Fruit fly (Drosophila melanogaster) whole organism, embryonic: Measurements from ENCODE around the gene Or85a.

Source experiments
- CG10543 ChIP-seq: fragments of 200-800 bp; sonication (Bioruptor generic); optimal IDR thresholded peaks from 3 replicates; lab custom pipeline; 2017; ENCODE audit warnings: missing biosample characterization, mild to moderate bottlenecking, missing genetic modification characterization, moderate library complexity
- CG10979 ChIP-seq: fragments of 200-800 bp; sonication (Bioruptor generic); optimal IDR thresholded peaks from 2 replicates; lab custom pipeline; 2018; ENCODE audit warnings: missing biosample characterization, mild to moderate bottlenecking, missing genetic modification characterization, moderate library complexity
- CG12299 ChIP-seq: fragments of 200-800 bp; sonication (Bioruptor generic); optimal IDR thresholded peaks from 2 replicates; lab custom pipeline; 2018; ENCODE audit warnings: missing biosample characterization, mild to moderate bottlenecking, missing genetic modification characterization
- CG12744 ChIP-seq: fragments of 200-800 bp; sonication (Bioruptor generic); optimal IDR thresholded peaks from 2 replicates; lab custom pipeline; 2016; ENCODE audit warnings: missing biosample characterization, missing genetic modification characterization
- CG13296 ChIP-seq: fragments of 200-800 bp; sonication (Bioruptor generic); optimal IDR thresholded peaks from 3 replicates; lab custom pipeline; 2018; ENCODE audit warnings: missing biosample characterization, mild to moderate bottlenecking, missing genetic modification characterization
- CG13424 ChIP-seq: fragments of 200-800 bp; sonication (Bioruptor generic); optimal IDR thresholded peaks from 2 replicates; lab custom pipeline; 2019; ENCODE audit warnings: missing biosample characterization, mild to moderate bottlenecking, missing genetic modification characterization, moderate library complexity
- CG13775 ChIP-seq: fragments of 200-800 bp; sonication (Bioruptor generic); optimal IDR thresholded peaks from 3 replicates; lab custom pipeline; 2017; ENCODE audit warnings: missing biosample characterization, mild to moderate bottlenecking, missing genetic modification characterization
- CG14965 ChIP-seq: fragments of 200-800 bp; sonication (Bioruptor generic); optimal IDR thresholded peaks from 2 replicates; lab custom pipeline; 2016; ENCODE audit warnings: missing biosample characterization, missing genetic modification characterization, borderline replicate concordance
- CG15479 ChIP-seq: fragments of 200-800 bp; sonication (Bioruptor generic); optimal IDR thresholded peaks from 3 replicates; lab custom pipeline; 2019; ENCODE audit warnings: missing biosample characterization, mild to moderate bottlenecking, missing genetic modification characterization, moderate library complexity
- CG16815 ChIP-seq: fragments of 200-800 bp; sonication (Bioruptor generic); optimal IDR thresholded peaks from 3 replicates; lab custom pipeline; 2017; ENCODE audit warnings: missing biosample characterization, mild to moderate bottlenecking, missing genetic modification characterization
- CG17385 ChIP-seq: fragments of 200-800 bp; sonication (Bioruptor generic); optimal IDR thresholded peaks from 3 replicates; lab custom pipeline; 2018; ENCODE audit warnings: missing biosample characterization, mild to moderate bottlenecking, missing genetic modification characterization
- CG18619 ChIP-seq: fragments of 200-800 bp; sonication (Bioruptor generic); optimal IDR thresholded peaks from 3 replicates; lab custom pipeline; 2017; ENCODE audit warnings: missing biosample characterization, mild to moderate bottlenecking, missing genetic modification characterization
- CG2889 ChIP-seq: fragments of 200-800 bp; sonication (Bioruptor generic); IDR thresholded peaks from 3 replicates; pipeline ENCODE4 v1.3.6; 2022; ENCODE audit warnings: missing biosample characterization, missing genetic modification characterization
- CG32767 ChIP-seq: fragments of 200-800 bp; sonication (Bioruptor generic); IDR thresholded peaks from 2 replicates; pipeline ENCODE4 v1.3.6; 2022; ENCODE audit warnings: missing biosample characterization, missing genetic modification characterization
- CG3407 ChIP-seq: fragments of 200-800 bp; sonication (Bioruptor generic); optimal IDR thresholded peaks from 2 replicates; lab custom pipeline; 2018; ENCODE audit warnings: missing biosample characterization, mild to moderate bottlenecking, missing genetic modification characterization
- CG3726 ChIP-seq: fragments of 200-800 bp; sonication (Bioruptor generic); IDR thresholded peaks from 3 replicates; pipeline ENCODE4, ENCODE4 v1.3.6; 2022; ENCODE audit warnings: missing biosample characterization, missing genetic modification characterization
- CG4424 ChIP-seq: fragments of 200-800 bp; sonication (Bioruptor generic); optimal IDR thresholded peaks from 3 replicates; lab custom pipeline; 2016; ENCODE audit warnings: missing biosample characterization, missing genetic modification characterization
- CG6175 ChIP-seq: fragments of 200-800 bp; sonication (Bioruptor generic); IDR thresholded peaks from 3 replicates; pipeline ENCODE4 v1.3.6; 2022; ENCODE audit warnings: missing biosample characterization, missing genetic modification characterization
- CG6254 ChIP-seq: fragments of 200-800 bp; sonication (Bioruptor generic); optimal IDR thresholded peaks from 3 replicates; lab custom pipeline; 2017; ENCODE audit warnings: mild to moderate bottlenecking, missing biosample characterization, missing genetic modification reagents, missing genetic modification characterization
- CG6854 ChIP-seq: fragments of 200-800 bp; sonication (Bioruptor generic); optimal IDR thresholded peaks from 3 replicates; lab custom pipeline; 2017; ENCODE audit warnings: missing biosample characterization, mild to moderate bottlenecking, missing genetic modification characterization
- CG7928 ChIP-seq: fragments of 200-800 bp; sonication (Bioruptor generic); optimal IDR thresholded peaks from 2 replicates; lab custom pipeline; 2017; ENCODE audit warnings: missing biosample characterization, mild to moderate bottlenecking, missing genetic modification characterization
- CG7987 ChIP-seq: fragments of 200-800 bp; sonication (Bioruptor generic); optimal IDR thresholded peaks from 2 replicates; lab custom pipeline; 2018; ENCODE audit warnings: missing biosample characterization, mild to moderate bottlenecking, missing genetic modification characterization, moderate library complexity
- CG9437 ChIP-seq: fragments of 200-800 bp; sonication (Bioruptor generic); optimal IDR thresholded peaks from 2 replicates; lab custom pipeline; 2018; ENCODE audit warnings: missing biosample characterization, mild to moderate bottlenecking, missing genetic modification characterization
- Dll ChIP-seq: fragments of 200-800 bp; sonication (Bioruptor generic); IDR thresholded peaks from 4 replicates; pipeline ENCODE4 v1.3.6; 2022; ENCODE audit warnings: missing biosample characterization, missing genetic modification characterization; ENCODE audit not compliant: partially characterized antibody
- HLH54F ChIP-seq: fragments of 200-800 bp; sonication (Bioruptor generic); optimal IDR thresholded peaks from 3 replicates; lab custom pipeline; 2016; ENCODE audit warnings: missing biosample characterization, missing genetic modification characterization
- Hand ChIP-seq: fragments of 200-800 bp; sonication (Bioruptor generic); optimal IDR thresholded peaks from 2 replicates; lab custom pipeline; 2017; ENCODE audit warnings: mild to moderate bottlenecking, missing biosample characterization, missing genetic modification reagents, missing genetic modification characterization
- HmgZ ChIP-seq: fragments of 200-800 bp; sonication (Bioruptor generic); optimal IDR thresholded peaks from 2 replicates; lab custom pipeline; 2018; ENCODE audit warnings: missing biosample characterization, mild to moderate bottlenecking, missing genetic modification characterization
- Hsf ChIP-seq: fragments of 200-800 bp; sonication (Bioruptor generic); optimal IDR thresholded peaks from 3 replicates; lab custom pipeline; 2016; ENCODE audit warnings: missing biosample characterization, missing genetic modification characterization
- Oaz ChIP-seq: fragments of 200-800 bp; sonication (Bioruptor generic); IDR thresholded peaks from 2 replicates; pipeline ENCODE4 v1.3.6; 2022; ENCODE audit warnings: missing biosample characterization, missing genetic modification characterization
- Scr ChIP-seq: fragments of 200-800 bp; sonication (Bioruptor generic); IDR thresholded peaks from 2 replicates; pipeline ENCODE4 v1.3.6; 2022; ENCODE audit warnings: missing biosample characterization, missing genetic modification characterization; ENCODE audit not compliant: partially characterized antibody
- Spps ChIP-seq: fragments of 200-800 bp; sonication (Bioruptor generic); optimal IDR thresholded peaks from 2 replicates; lab custom pipeline; 2018; ENCODE audit warnings: missing biosample characterization, mild to moderate bottlenecking, missing genetic modification characterization
- Sry-β ChIP-seq: fragments of 200-800 bp; sonication (Bioruptor generic); optimal IDR thresholded peaks from 2 replicates; lab custom pipeline; 2018; ENCODE audit warnings: missing biosample characterization, mild to moderate bottlenecking, missing genetic modification characterization, moderate library complexity
- Xrp1 ChIP-seq: fragments of 200-800 bp; sonication (Bioruptor generic); IDR thresholded peaks from 2 replicates; pipeline ENCODE4 v1.3.6; 2022; ENCODE audit warnings: missing biosample characterization, missing genetic modification characterization
- br ChIP-seq: fragments of >200 bp; optimal IDR thresholded peaks from 2 replicates; lab custom pipeline; 2017
- crp ChIP-seq, 2 experiments: fragments of 200-800 bp; sonication (Bioruptor generic); optimal IDR thresholded peaks; 2 replicates in 1 of 2; 3 replicates in 1 of 2; lab custom pipeline; 2017; ENCODE audit warnings: missing biosample characterization in 2 of 2, missing genetic modification characterization in 2 of 2, mild to moderate bottlenecking in 1 of 2, moderate library complexity in 1 of 2
- da ChIP-seq: fragments of 200-800 bp; sonication (Bioruptor generic); optimal IDR thresholded peaks from 2 replicates; lab custom pipeline; 2016; ENCODE audit warnings: missing biosample characterization, missing genetic modification characterization
- dan ChIP-seq: fragments of 200-800 bp; sonication (Bioruptor generic); IDR thresholded peaks from 2 replicates; pipeline ENCODE4 v1.3.6; 2022; ENCODE audit warnings: missing biosample characterization, missing genetic modification characterization
- dm ChIP-seq: fragments of 200-800 bp; sonication (Bioruptor generic); optimal IDR thresholded peaks from 3 replicates; lab custom pipeline; 2016; ENCODE audit warnings: missing biosample characterization, missing genetic modification characterization
- gfzf ChIP-seq: fragments of 200-800 bp; sonication (Bioruptor generic); optimal IDR thresholded peaks from 2 replicates; lab custom pipeline; 2016; ENCODE audit warnings: missing biosample characterization, mild to moderate bottlenecking, missing genetic modification characterization, moderate library complexity
- ham ChIP-seq: fragments of 200-800 bp; sonication (Bioruptor generic); IDR thresholded peaks from 2 replicates; pipeline ENCODE4 v1.3.6; 2022; ENCODE audit warnings: missing biosample characterization, missing genetic modification characterization
- hbn ChIP-seq: fragments of 200-800 bp; sonication (Bioruptor generic); IDR thresholded peaks from 2 replicates; pipeline ENCODE4 v1.3.6; 2022; ENCODE audit warnings: missing biosample characterization, missing genetic modification characterization; ENCODE audit not compliant: partially characterized antibody
- inv ChIP-seq: fragments of 200-800 bp; sonication (Bioruptor generic); IDR thresholded peaks from 2 replicates; pipeline ENCODE4 v1.3.6; 2022; ENCODE audit warnings: missing biosample characterization, missing genetic modification characterization; ENCODE audit not compliant: partially characterized antibody
- jing ChIP-seq: fragments of 200-800 bp; sonication (Bioruptor generic); optimal IDR thresholded peaks from 2 replicates; lab custom pipeline; 2018; ENCODE audit warnings: missing biosample characterization, mild to moderate bottlenecking, missing genetic modification characterization
- kni ChIP-seq: fragments of 200-800 bp; sonication (Bioruptor generic); optimal IDR thresholded peaks from 3 replicates; lab custom pipeline; 2017; ENCODE audit warnings: mild to moderate bottlenecking, missing biosample characterization, missing genetic modification reagents, missing genetic modification characterization
- prd ChIP-seq, 3 experiments: fragments of >200 bp in 2 of 3; fragments of 200-800 bp in 1 of 3; sonication (Bioruptor generic) in 1 of 3; optimal IDR thresholded peaks in 2 of 3; IDR thresholded peaks in 1 of 3; 2 replicates in 2 of 3; 3 replicates in 1 of 3; pipeline versions ENCODE4 v1.3.6 to Lab custom; 2017 to 2022; ENCODE audit warnings: missing biosample characterization in 1 of 3, missing genetic modification characterization in 1 of 3
- repo ChIP-seq: fragments of 200-800 bp; sonication (Bioruptor generic); optimal IDR thresholded peaks from 2 replicates; lab custom pipeline; 2016; ENCODE audit warnings: missing biosample characterization, missing genetic modification characterization
- scrt ChIP-seq: fragments of 200-800 bp; sonication (Bioruptor generic); optimal IDR thresholded peaks from 2 replicates; lab custom pipeline; 2018; ENCODE audit warnings: missing biosample characterization, mild to moderate bottlenecking, missing genetic modification characterization, moderate library complexity
- sima ChIP-seq: fragments of 200-800 bp; sonication (Bioruptor generic); optimal IDR thresholded peaks from 2 replicates; lab custom pipeline; 2016; ENCODE audit warnings: missing biosample characterization, missing genetic modification characterization
- sna ChIP-seq: fragments of 200-800 bp; sonication (Bioruptor generic); IDR thresholded peaks from 2 replicates; pipeline ENCODE4 v1.3.6; 2022; ENCODE audit warnings: missing biosample characterization, missing genetic modification characterization; ENCODE audit not compliant: partially characterized antibody

Or85a gene

DNA sequence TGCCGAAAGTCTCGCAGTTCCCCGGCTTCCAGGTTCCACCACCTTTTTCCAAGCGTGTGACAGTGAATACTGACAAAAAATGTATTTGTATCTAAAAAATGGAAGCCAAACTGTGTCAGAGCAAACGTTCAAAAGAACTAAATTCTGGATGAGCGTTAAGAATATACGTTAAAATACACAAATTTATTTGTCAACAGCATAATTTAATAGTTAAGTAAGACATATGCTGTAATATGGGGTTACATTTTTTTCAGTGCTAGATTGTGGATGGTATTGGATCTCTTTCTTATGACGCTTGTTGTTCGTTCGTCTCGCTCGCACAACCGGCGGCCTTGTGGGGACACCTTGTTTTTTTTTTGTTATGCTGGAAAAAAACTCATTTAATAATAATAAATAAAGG is 34.0 kb downstream of the Or85a start (continued):
- TF ChIP-seq CG7987 (GFP tag; lab: Kevin White, UChicago): peak; percentile 87
- peak; percentile 85; the same call in 1 of the 2 replicates for TF ChIP-seq ham (GFP tag; lab: Robert Waterston, UW)
- peak; percentile 64 for TF ChIP-seq da
- TF ChIP-seq CG17385 (GFP tag; lab: Kevin White, UChicago): peak; percentile 92
- TF ChIP-seq Dll (GFP tag; lab: Robert Waterston, UW): no peak
- TF ChIP-seq sima (GFP tag; lab: Kevin White, UChicago): peak; percentile 88
- TF ChIP-seq repo (GFP tag; lab: Kevin White, UChicago): peak; percentile 96
- peak; percentile 87 for TF ChIP-seq CG3407 (GFP tag; lab: Kevin White, UChicago)
- peak; percentile 77 for TF ChIP-seq CG14965
- TF ChIP-seq Oaz (GFP tag; lab: Robert Waterston, UW): peak; percentile 88
- peak; percentile 96 for TF ChIP-seq CG18619
- peak; percentile 94 for TF ChIP-seq CG13775 (GFP tag; lab: Kevin White, UChicago)
- peak; percentile 99 for TF ChIP-seq HmgZ (tag; lab: Kevin White, UChicago)
- TF ChIP-seq Hsf (GFP tag; lab: Kevin White, UChicago): peak; percentile 96
- peak; percentile 79 for TF ChIP-seq CG7928 (GFP tag; lab: Kevin White, UChicago)
- TF ChIP-seq Hand (GFP tag; lab: Kevin White, UChicago): peak; percentile 94
- TF ChIP-seq CG16815: peak; percentile 79
- TF ChIP-seq kni (GFP tag; lab: Kevin White, UChicago): no peak
- no peak for TF ChIP-seq Sry-β (GFP tag; lab: Kevin White, UChicago)
- no peak for TF ChIP-seq inv (GFP tag; lab: Robert Waterston, UW)
- peak; percentile 95 for TF ChIP-seq CG4424
- TF ChIP-seq CG2889 (GFP tag; lab: Robert Waterston, UW): peak; percentile 91
- peak in 1 of 2 experiments; percentile 57 for TF ChIP-seq crp (GFP tag; optimal IDR thresholded peaks at IDR 0.05; lab: Kevin White, UChicago)
- TF ChIP-seq CG10543 (GFP tag; lab: Kevin White, UChicago): peak; percentile 96
- peak; percentile 94 for TF ChIP-seq scrt (GFP tag; lab: Kevin White, UChicago)
- TF ChIP-seq CG32767 (GFP tag; lab: Robert Waterston, UW): peak; percentile 91
- TF ChIP-seq sna (GFP tag; lab: Robert Waterston, UW): no peak
- peak; percentile 94 for TF ChIP-seq CG12299
- TF ChIP-seq HLH54F (GFP tag; lab: Kevin White, UChicago): peak; percentile 96
- TF ChIP-seq jing (GFP tag; lab: Kevin White, UChicago): peak; percentile 88
- peak; percentile 91 for TF ChIP-seq CG13296 (GFP tag; lab: Kevin White, UChicago)
- TF ChIP-seq br: no peak
- TF ChIP-seq CG13424 (tag; lab: Kevin White, UChicago): peak; percentile 92
- TF ChIP-seq Xrp1 (GFP tag; lab: Robert Waterston, UW): peak; percentile 95
- peak; percentile 70 for TF ChIP-seq Spps (tag; lab: Kevin White, UChicago)
- peak; percentile 2 for TF ChIP-seq gfzf
- peak; percentile 84 for TF ChIP-seq CG9437 (GFP tag; lab: Kevin White, UChicago)
- no peak for TF ChIP-seq Scr (GFP tag; lab: Robert Waterston, UW)
- peak; percentile 93 for TF ChIP-seq CG6175 (GFP tag; lab: Robert Waterston, UW)
- peak; percentile 88 for TF ChIP-seq CG3726
- no peak for TF ChIP-seq prd (optimal IDR thresholded peaks at IDR 0.05; lab: Kevin White, UChicago)
- TF ChIP-seq prd (GFP tag; IDR thresholded peaks at IDR 0.05; lab: Robert Waterston, UW): peak; percentile 94
- peak; percentile 78 for TF ChIP-seq CG6254 (GFP tag; lab: Kevin White, UChicago)
- TF ChIP-seq dan: peak; percentile 37; the same call in 1 of the 2 replicates
- TF ChIP-seq CG6854: peak; percentile 93
- TF ChIP-seq hbn (GFP tag; lab: Robert Waterston, UW): no peak
- peak; percentile 85 for TF ChIP-seq dm
- peak; percentile 94 for TF ChIP-seq CG12744 (GFP tag; lab: Kevin White, UChicago)
- peak; percentile 87 for TF ChIP-seq CG10979
- TF ChIP-seq CG15479 (GFP tag; lab: Kevin White, UChicago): no peak
